Worm (Caenorhabditis elegans) whole organism, L2 larva: ENCODE data around the gene B0546.5.

Experiments used
- C34F6.9 ChIP-seq: fragments of 150-350 bp; optimal IDR thresholded peaks from 2 replicates; lab custom pipeline; 2014; ENCODE audit warnings: missing biosample characterization, missing genetic modification characterization
- F13H6.1 ChIP-seq: sonication (generic microtip); optimal IDR thresholded peaks from 2 replicates; lab custom pipeline; 2016; ENCODE audit warnings: missing genetic modification characterization, missing compliant biosample characterization
- R02D3.7 ChIP-seq: fragments of 150-350 bp; optimal IDR thresholded peaks from 2 replicates; lab custom pipeline; 2014; ENCODE audit warnings: missing biosample characterization, missing genetic modification characterization
- Y55F3AM.14 ChIP-seq: fragments of 200-800 bp; sonication (Bioruptor generic); optimal IDR thresholded peaks from 2 replicates; lab custom pipeline; 2018; ENCODE audit warnings: mild to moderate bottlenecking, missing genetic modification characterization, missing compliant biosample characterization
- aly-2 ChIP-seq: fragments of 150-350 bp; optimal IDR thresholded peaks from 2 replicates; lab custom pipeline; 2014; ENCODE audit warnings: missing biosample characterization, missing genetic modification characterization
- ama-1 ChIP-seq: fragments of 150-350 bp; optimal IDR thresholded peaks from 2 replicates; lab custom pipeline; 2018; ENCODE audit warnings: inconsistent platforms
- blmp-1 ChIP-seq: sonication (generic microtip); optimal IDR thresholded peaks from 2 replicates; lab custom pipeline; 2017; ENCODE audit warnings: missing genetic modification characterization, mild to moderate bottlenecking, missing compliant biosample characterization, antibody characterized with exemption, moderate library complexity; ENCODE audit not compliant: insufficient read depth
- ceh-16 ChIP-seq: fragments of 150-350 bp; optimal IDR thresholded peaks from 2 replicates; lab custom pipeline; 2014; ENCODE audit warnings: missing biosample characterization, missing genetic modification characterization
- ceh-82 ChIP-seq: fragments of 150-350 bp; optimal IDR thresholded peaks from 2 replicates; lab custom pipeline; 2014; ENCODE audit warnings: missing biosample characterization, missing genetic modification characterization
- crh-2 ChIP-seq: sonication (generic microtip); optimal IDR thresholded peaks from 2 replicates; lab custom pipeline; 2017; ENCODE audit warnings: missing biosample characterization, missing genetic modification characterization
- dmd-4 ChIP-seq: sonication (generic microtip); optimal IDR thresholded peaks from 2 replicates; lab custom pipeline; 2017; ENCODE audit warnings: missing biosample characterization, missing genetic modification characterization
- egl-27 ChIP-seq: sonication (generic microtip); optimal IDR thresholded peaks from 3 replicates; lab custom pipeline; 2017; ENCODE audit warnings: missing biosample characterization, missing genetic modification reagents, missing genetic modification characterization
- elt-1 ChIP-seq: fragments of 150-350 bp; optimal IDR thresholded peaks from 2 replicates; lab custom pipeline; 2014; ENCODE audit warnings: missing biosample characterization, missing genetic modification characterization
- elt-3 ChIP-seq: sonication (generic microtip); optimal IDR thresholded peaks from 2 replicates; lab custom pipeline; 2017; ENCODE audit warnings: missing biosample characterization, missing genetic modification characterization
- fos-1 ChIP-seq: fragments of 150-350 bp; optimal IDR thresholded peaks from 2 replicates; lab custom pipeline; 2014; ENCODE audit warnings: missing biosample characterization, missing genetic modification characterization
- gmeb-1 ChIP-seq: fragments of 150-350 bp; optimal IDR thresholded peaks from 2 replicates; lab custom pipeline; 2014; ENCODE audit warnings: missing biosample characterization, missing genetic modification characterization
- lin-11 ChIP-seq: fragments of 150-350 bp; sonication (generic microtip); optimal IDR thresholded peaks from 2 replicates; lab custom pipeline; 2014; ENCODE audit warnings: missing biosample characterization, missing genetic modification characterization, inconsistent platforms, mixed read lengths
- lin-13 ChIP-seq: fragments of 150-350 bp; optimal IDR thresholded peaks from 2 replicates; lab custom pipeline; 2014; ENCODE audit warnings: missing biosample characterization, missing genetic modification reagents, missing genetic modification characterization
- lin-39 ChIP-seq: fragments of 150-350 bp; optimal IDR thresholded peaks from 2 replicates; lab custom pipeline; 2014; ENCODE audit warnings: missing biosample characterization, missing genetic modification reagents, missing genetic modification characterization
- lsy-2 ChIP-seq, 2 experiments: fragments of 150-350 bp in 1 of 2; sonication (generic microtip) in 1 of 2; optimal IDR thresholded peaks; 2 replicates each; lab custom pipeline; 2014 to 2017; ENCODE audit warnings: missing biosample characterization in 2 of 2, missing genetic modification characterization in 2 of 2
- mab-5 ChIP-seq: fragments of 150-350 bp; optimal IDR thresholded peaks from 2 replicates; lab custom pipeline; 2014; ENCODE audit warnings: missing biosample characterization, missing genetic modification characterization
- mbf-1 ChIP-seq: sonication (generic microtip); optimal IDR thresholded peaks from 2 replicates; lab custom pipeline; 2017; ENCODE audit warnings: missing biosample characterization, missing genetic modification characterization
- mdl-1 ChIP-seq, 2 experiments: fragments of 150-350 bp in 1 of 2; sonication (generic microtip) in 1 of 2; optimal IDR thresholded peaks; 2 replicates each; lab custom pipeline; 2017; ENCODE audit warnings: missing biosample characterization in 2 of 2, missing genetic modification characterization in 2 of 2
- nhr-10 ChIP-seq: sonication (generic microtip); optimal IDR thresholded peaks from 2 replicates; lab custom pipeline; 2017; ENCODE audit warnings: missing biosample characterization, missing genetic modification characterization
- nhr-11 ChIP-seq: fragments of 150-350 bp; optimal IDR thresholded peaks from 2 replicates; lab custom pipeline; 2014; ENCODE audit warnings: missing biosample characterization, missing genetic modification characterization
- nhr-12 ChIP-seq: fragments of 150-350 bp; optimal IDR thresholded peaks from 2 replicates; lab custom pipeline; 2014; ENCODE audit warnings: missing biosample characterization, missing genetic modification characterization
- nhr-129 ChIP-seq: fragments of 150-350 bp; optimal IDR thresholded peaks from 2 replicates; lab custom pipeline; 2014; ENCODE audit warnings: missing biosample characterization, missing genetic modification characterization
- nhr-21 ChIP-seq: fragments of 150-350 bp; optimal IDR thresholded peaks from 2 replicates; lab custom pipeline; 2014; ENCODE audit warnings: missing biosample characterization, missing genetic modification characterization
- nhr-237 ChIP-seq: fragments of 150-350 bp; optimal IDR thresholded peaks from 2 replicates; lab custom pipeline; 2014; ENCODE audit warnings: missing biosample characterization, missing genetic modification characterization
- nhr-25 ChIP-seq: fragments of 150-350 bp; sonication (generic microtip); optimal IDR thresholded peaks from 3 replicates; lab custom pipeline; 2014; ENCODE audit warnings: missing biosample characterization, missing genetic modification characterization
- nhr-6 ChIP-seq: fragments of 150-350 bp; optimal IDR thresholded peaks from 2 replicates; lab custom pipeline; 2014; ENCODE audit warnings: missing biosample characterization, missing genetic modification characterization
- peb-1 ChIP-seq: fragments of 150-350 bp; optimal IDR thresholded peaks from 2 replicates; lab custom pipeline; 2014; ENCODE audit warnings: missing biosample characterization, missing genetic modification characterization
- sem-4 ChIP-seq: fragments of 150-350 bp; optimal IDR thresholded peaks from 2 replicates; lab custom pipeline; 2014; ENCODE audit warnings: missing biosample characterization, missing genetic modification reagents, missing genetic modification characterization
- skn-1 ChIP-seq: sonication (generic microtip); optimal IDR thresholded peaks from 2 replicates; lab custom pipeline; 2017; ENCODE audit warnings: missing biosample characterization, missing genetic modification characterization
- sma-3 ChIP-seq: sonication (generic microtip); optimal IDR thresholded peaks from 2 replicates; lab custom pipeline; 2016; ENCODE audit warnings: missing genetic modification reagents, missing genetic modification characterization, missing compliant biosample characterization
- sma-9 ChIP-seq, 2 experiments: fragments of 150-350 bp in 1 of 2; sonication (generic microtip) in 1 of 2; optimal IDR thresholded peaks; 2 replicates each; lab custom pipeline; 2014 to 2016; ENCODE audit warnings: missing genetic modification characterization in 2 of 2, mild to moderate bottlenecking in 1 of 2, missing biosample characterization in 1 of 2, missing compliant biosample characterization in 1 of 2, missing genetic modification reagents in 1 of 2, moderate library complexity in 1 of 2
- snpc-4 ChIP-seq: fragments of 150-350 bp; optimal IDR thresholded peaks from 2 replicates; lab custom pipeline; 2014; ENCODE audit warnings: missing biosample characterization, missing genetic modification characterization
- unc-39 ChIP-seq: fragments of 150-350 bp; optimal IDR thresholded peaks from 2 replicates; lab custom pipeline; 2014; ENCODE audit warnings: missing biosample characterization, missing genetic modification characterization
- unc-55 ChIP-seq: fragments of 150-350 bp; sonication (generic microtip); optimal IDR thresholded peaks from 3 replicates; lab custom pipeline; 2014; ENCODE audit warnings: missing biosample characterization, missing genetic modification reagents, missing genetic modification characterization
- zag-1 ChIP-seq: fragments of 150-350 bp; optimal IDR thresholded peaks from 2 replicates; lab custom pipeline; 2014; ENCODE audit warnings: missing biosample characterization, missing genetic modification characterization
- ztf-1 ChIP-seq: fragments of 200-800 bp; sonication (Bioruptor generic); conservative IDR thresholded peaks from 2 replicates; pipeline ENCODE4 v1.3.6; 2022; ENCODE audit warnings: missing genetic modification characterization, missing compliant biosample characterization
- ztf-4 ChIP-seq: fragments of 150-350 bp; optimal IDR thresholded peaks from 2 replicates; lab custom pipeline; 2014; ENCODE audit warnings: missing biosample characterization, missing genetic modification characterization

B0546.5 gene

DNA sequence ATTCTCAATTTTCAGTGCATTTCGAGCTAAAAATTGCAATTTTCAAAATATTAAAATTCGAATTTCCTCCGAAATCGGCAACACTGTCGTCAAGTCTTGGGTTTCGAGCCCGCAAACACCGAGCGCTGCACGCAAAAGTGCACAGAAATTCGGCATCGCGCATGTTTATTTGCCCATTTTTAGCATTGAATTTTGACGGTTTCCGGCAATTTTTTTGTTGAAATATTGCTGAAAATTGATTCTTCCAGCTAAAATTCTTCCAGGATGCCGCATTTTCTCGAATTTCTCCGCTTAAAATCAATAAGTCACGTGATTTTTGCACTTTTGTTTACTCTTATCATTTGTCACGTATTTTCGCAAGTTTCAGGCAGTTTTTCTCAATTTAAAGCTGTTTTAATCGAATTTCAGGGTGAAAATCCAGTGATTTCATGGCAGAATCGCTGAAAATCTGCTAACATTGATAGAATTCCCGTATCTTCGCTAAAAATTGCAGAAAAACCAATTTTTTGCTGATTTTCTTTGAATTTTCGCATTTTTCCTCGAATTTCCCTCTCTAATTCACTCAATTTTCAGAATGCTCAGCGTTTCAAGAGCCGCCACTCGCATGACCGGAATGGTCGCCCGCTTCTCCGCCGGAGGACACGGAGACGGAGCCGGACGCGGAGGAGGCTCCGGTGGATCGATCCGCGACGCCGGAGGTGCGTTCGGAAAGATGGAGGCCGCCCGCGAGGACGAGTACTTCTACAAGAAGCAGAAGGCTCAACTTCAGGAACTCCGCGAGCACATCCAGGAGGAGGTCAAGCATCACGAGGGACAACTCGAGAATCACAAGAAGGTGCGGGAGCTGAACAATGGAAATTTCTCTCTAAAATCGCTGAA, 4.3 kb downstream of the B0546.5 start, which contains the start of gene mai-2:
mai-2 (plus strand) TSS at position 574 of the 879 bp plus-strand sequence.
- peak; percentile 90 for TF ChIP-seq gmeb-1
- peak; percentile 54 for TF ChIP-seq crh-2 (tag; lab: Kevin White, UChicago)
- peak; percentile 20 for TF ChIP-seq nhr-25 (tag; lab: Kevin White, UChicago)
- TF ChIP-seq mbf-1 (tag; lab: Kevin White, UChicago): no peak
- peak; percentile 25 for TF ChIP-seq sma-9 (GFP tag; optimal IDR thresholded peaks at IDR 0.05; lab: Kevin White, UChicago)
- TF ChIP-seq sma-9 (tag; optimal IDR thresholded peaks at IDR 0.05; lab: Kevin White, UChicago): no peak
- peak; percentile 42 for TF ChIP-seq blmp-1 (tag; lab: Kevin White, UChicago)
- peak; percentile 51 for TF ChIP-seq F13H6.1 (tag; lab: Kevin White, UChicago)
- no peak for TF ChIP-seq ceh-16 (tag; lab: Kevin White, UChicago)
- peak; percentile 63 for TF ChIP-seq sma-3
- TF ChIP-seq C34F6.9: peak; percentile 76
- TF ChIP-seq sem-4: peak; percentile 8
- peak; percentile 51 for TF ChIP-seq nhr-129 (tag; lab: Kevin White, UChicago)
- TF ChIP-seq lsy-2 (tag; optimal IDR thresholded peaks at IDR 0.05; lab: Kevin White, UChicago): peak; percentile 75 to 81
- no peak for TF ChIP-seq nhr-237 (tag; lab: Kevin White, UChicago)
- peak; percentile 39 for TF ChIP-seq ztf-4 (tag; lab: Kevin White, UChicago)
- TF ChIP-seq lin-39 (tag; lab: Kevin White, UChicago): no peak
- peak; percentile 51 for TF ChIP-seq lin-13
- TF ChIP-seq unc-55 (GFP tag; lab: Kevin White, UChicago): peak; percentile 82
- peak; percentile 48 for TF ChIP-seq lin-11 (tag; lab: Kevin White, UChicago)
- peak; percentile 52 for TF ChIP-seq ama-1
- no peak for TF ChIP-seq elt-1 (tag; lab: Kevin White, UChicago)
- TF ChIP-seq mdl-1 (tag; optimal IDR thresholded peaks at IDR 0.05; lab: Kevin White, UChicago): peak in 1 of 2 experiments; percentile 16

DNA sequence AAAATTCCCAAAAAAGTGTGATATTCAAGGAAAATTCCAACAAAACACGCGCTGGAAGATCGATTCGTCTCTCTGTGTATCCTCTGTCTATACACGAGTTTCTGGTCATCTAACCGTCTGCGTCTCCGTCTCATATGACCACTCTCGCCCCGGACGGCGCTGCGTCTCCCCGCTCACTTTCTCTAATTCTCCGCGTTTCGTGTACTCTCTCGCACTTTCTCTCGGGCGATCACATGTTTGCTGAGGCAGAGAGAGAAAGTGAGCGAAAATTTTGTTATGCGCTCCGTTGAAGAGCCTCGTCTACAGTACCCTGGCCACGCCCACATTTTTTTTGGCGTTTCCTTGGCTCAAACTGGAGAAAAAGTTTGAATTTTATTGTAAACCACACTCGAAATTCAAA, 5.3 kb downstream of the B0546.5 start:
- TF ChIP-seq peb-1 (tag; lab: Kevin White, UChicago): no peak
- TF ChIP-seq ceh-16 (tag; lab: Kevin White, UChicago): peak; percentile 16
- TF ChIP-seq lsy-2 (tag; optimal IDR thresholded peaks at IDR 0.05; lab: Kevin White, UChicago): peak; percentile 85 to 96
- peak; percentile 25 for TF ChIP-seq snpc-4 (tag; lab: Kevin White, UChicago)
- TF ChIP-seq egl-27 (tag; lab: Kevin White, UChicago): peak; percentile 82
- peak; percentile 95 for TF ChIP-seq blmp-1 (tag; lab: Kevin White, UChicago)
- no peak for TF ChIP-seq unc-39 (tag; lab: Kevin White, UChicago)
- TF ChIP-seq ceh-82 (tag; lab: Kevin White, UChicago): peak; percentile 71
- peak; percentile 79 for TF ChIP-seq mab-5
- TF ChIP-seq crh-2 (tag; lab: Kevin White, UChicago): peak; percentile 92
- TF ChIP-seq nhr-12 (tag; lab: Kevin White, UChicago): no peak
- no peak for TF ChIP-seq nhr-11 (tag; lab: Kevin White, UChicago)
- peak; percentile 94 for TF ChIP-seq F13H6.1 (tag; lab: Kevin White, UChicago)
- TF ChIP-seq skn-1 (tag; lab: Kevin White, UChicago): no peak
- peak; percentile 84 for TF ChIP-seq nhr-129 (tag; lab: Kevin White, UChicago)
- TF ChIP-seq ztf-1 (GFP tag; lab: Robert Waterston, UW): no peak
- TF ChIP-seq nhr-6 (tag; lab: Kevin White, UChicago): peak; percentile 72
- TF ChIP-seq sma-3: peak; percentile 87
- TF ChIP-seq mdl-1 (tag; optimal IDR thresholded peaks at IDR 0.05; lab: Kevin White, UChicago): peak; percentile 75 to 93
- TF ChIP-seq zag-1 (tag; lab: Kevin White, UChicago): peak; percentile 48
- no peak for TF ChIP-seq aly-2 (tag; lab: Kevin White, UChicago)
- TF ChIP-seq ama-1: no peak
- TF ChIP-seq fos-1 (tag; lab: Kevin White, UChicago): peak; percentile 68
- TF ChIP-seq Y55F3AM.14: peak; percentile 70
- TF ChIP-seq ztf-4 (tag; lab: Kevin White, UChicago): peak; percentile 81
- peak; percentile 81 for TF ChIP-seq lin-13
- no peak for TF ChIP-seq elt-3 (tag; lab: Kevin White, UChicago)
- peak; percentile 88 for TF ChIP-seq gmeb-1
- TF ChIP-seq lin-11 (tag; lab: Kevin White, UChicago): peak; percentile 86
- TF ChIP-seq sem-4: peak; percentile 84
- peak; percentile 4 for TF ChIP-seq nhr-237 (tag; lab: Kevin White, UChicago)
- no peak for TF ChIP-seq dmd-4
- TF ChIP-seq sma-9 (GFP tag; optimal IDR thresholded peaks at IDR 0.05; lab: Kevin White, UChicago): peak; percentile 88
- TF ChIP-seq sma-9 (tag; optimal IDR thresholded peaks at IDR 0.05; lab: Kevin White, UChicago): no peak
- peak; percentile 84 for TF ChIP-seq unc-55 (GFP tag; lab: Kevin White, UChicago)
- TF ChIP-seq mbf-1 (tag; lab: Kevin White, UChicago): no peak
- peak; percentile 91 for TF ChIP-seq nhr-21 (tag; lab: Kevin White, UChicago)
- no peak for TF ChIP-seq R02D3.7 (tag; lab: Kevin White, UChicago)
- TF ChIP-seq nhr-10 (tag; lab: Kevin White, UChicago): peak; percentile 9
- TF ChIP-seq nhr-25 (tag; lab: Kevin White, UChicago): peak; percentile 90
- peak; percentile 96 for TF ChIP-seq C34F6.9
